Worm (Caenorhabditis elegans): Measurements from ENCODE around the gene C23H5.11.

DNA sequence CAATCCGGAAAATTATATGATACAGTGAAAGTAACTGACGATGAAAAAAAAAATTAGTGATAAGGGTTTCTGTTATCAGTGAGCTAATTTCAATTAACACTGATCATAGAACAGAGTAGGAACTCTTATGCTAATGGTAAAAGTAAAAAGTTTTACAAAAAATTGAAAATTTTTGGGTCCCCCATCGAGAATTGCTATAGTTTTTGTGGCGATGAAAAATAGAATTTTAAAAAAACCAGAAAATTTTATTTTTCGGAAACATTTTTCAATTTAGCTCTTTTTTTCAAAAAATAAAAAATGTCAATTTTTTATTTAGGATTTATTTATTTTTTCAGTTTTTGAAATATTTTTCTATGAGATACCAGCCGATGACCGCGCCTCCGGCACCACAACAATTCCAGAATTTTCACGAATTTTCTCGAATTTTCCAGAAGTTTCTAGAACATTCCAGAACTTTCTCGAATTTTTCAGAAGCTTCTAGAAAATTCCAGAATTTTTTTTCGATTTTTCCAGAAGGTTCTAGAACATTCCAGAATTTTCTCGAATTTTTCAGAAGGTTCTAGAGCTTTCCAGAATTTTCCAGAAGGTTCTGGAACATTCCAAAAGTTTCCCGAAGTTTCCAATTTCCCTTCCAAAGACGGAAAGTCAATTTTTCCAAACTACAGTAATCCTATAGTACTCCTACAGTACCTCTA lies 13.8 kb upstream of the C23H5.11 start, which contains the start of gene C23H5.8:
- no peak for TF ChIP-seq unc-62 (GFP tag; optimal IDR thresholded peaks at IDR 0.05)
- no peak for TF ChIP-seq alr-1 (tag; optimal IDR thresholded peaks at IDR 0.05; ENCODE audit: borderline replicate concordance)
- no peak for TF ChIP-seq vab-15 (tag; optimal IDR thresholded peaks at IDR 0.05)
- TF ChIP-seq nhr-20 (tag; optimal IDR thresholded peaks at IDR 0.05) = no peak
- TF ChIP-seq ama-1 (optimal IDR thresholded peaks at IDR 0.05) = no peak
- no peak for TF ChIP-seq nhr-77 (tag; optimal IDR thresholded peaks at IDR 0.05)
- no peak for TF ChIP-seq skn-1 (tag; optimal IDR thresholded peaks at IDR 0.05)
- TF ChIP-seq mep-1 (tag; optimal IDR thresholded peaks at IDR 0.05) = no peak
- TF ChIP-seq pqm-1 (tag; optimal IDR thresholded peaks at IDR 0.05) = no peak
- TF ChIP-seq nhr-12 (tag; optimal IDR thresholded peaks at IDR 0.05) = no peak
- no peak for TF ChIP-seq nhr-11 (tag; optimal IDR thresholded peaks at IDR 0.05)
- no peak for TF ChIP-seq ces-1 (GFP tag; optimal IDR thresholded peaks at IDR 0.05)
- TF ChIP-seq lin-39 (tag; optimal IDR thresholded peaks at IDR 0.05) = no peak
- no peak for TF ChIP-seq unc-86 (tag; optimal IDR thresholded peaks at IDR 0.05)

Measured in whole organism, L1 larva.